Worm (Caenorhabditis elegans): ENCODE results near the gene F16F9.3.

Gene F16F9.3

DNA sequence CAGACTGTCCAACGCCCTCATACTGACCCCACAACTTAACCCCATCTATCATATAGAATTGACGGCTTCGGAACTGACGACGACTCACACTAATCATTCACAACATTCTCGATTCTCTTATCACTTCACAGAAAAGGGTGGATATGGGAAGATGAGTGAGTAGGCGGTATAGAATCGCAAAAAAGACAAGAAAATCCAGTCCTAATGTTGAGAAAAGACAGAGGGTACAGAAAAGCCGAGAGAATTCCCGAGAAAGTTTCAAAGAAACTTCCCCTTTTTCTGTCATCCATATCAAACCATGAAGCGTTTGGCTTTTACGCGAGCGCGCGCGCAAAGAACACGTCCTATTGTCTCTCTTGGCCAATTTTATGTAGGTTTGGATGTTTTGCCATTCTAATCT lies 46.8 kb downstream of the F16F9.3 start (continued):
- TF ChIP-seq duxl-1 (tag; optimal IDR thresholded peaks at IDR 0.05; ENCODE audit: poor library complexity): no peak
- no peak for TF ChIP-seq snpc-4 (tag; optimal IDR thresholded peaks at IDR 0.05)
- TF ChIP-seq nhr-11 (tag; optimal IDR thresholded peaks at IDR 0.05): no peak
- TF ChIP-seq ceh-28 (tag; optimal IDR thresholded peaks at IDR 0.05): no peak
- no peak for TF ChIP-seq saeg-2 (GFP tag; IDR thresholded peaks at IDR 0.05)
- no peak for TF ChIP-seq T26A8.4 (GFP tag; IDR thresholded peaks at IDR 0.05)

DNA sequence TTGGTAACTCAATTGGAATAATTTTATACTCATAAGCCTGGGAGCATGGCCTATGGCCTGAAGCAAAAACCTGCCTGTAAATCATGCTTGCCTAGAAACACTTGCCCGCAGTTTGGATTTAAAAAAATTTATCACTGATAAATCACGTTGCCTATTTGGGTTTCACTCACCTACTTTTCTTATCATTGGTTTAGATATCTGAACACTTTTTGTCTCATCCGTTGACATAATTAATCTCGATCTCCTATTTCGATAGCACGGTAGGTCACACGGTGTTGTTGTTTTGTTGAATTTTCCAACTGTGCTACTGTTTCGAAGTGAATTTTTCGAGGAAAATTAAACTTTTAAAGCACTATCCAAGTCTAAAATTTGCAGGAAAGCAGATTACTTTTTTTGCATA lies 49.6 kb downstream of the F16F9.3 start:
- TF ChIP-seq T26A8.4 (GFP tag; IDR thresholded peaks at IDR 0.05): no peak
- TF ChIP-seq zip-11 (GFP tag; IDR thresholded peaks at IDR 0.05): no peak
- no peak for TF ChIP-seq sdz-12 (GFP tag; optimal IDR thresholded peaks at IDR 0.05)
- TF ChIP-seq nhr-48 (tag; optimal IDR thresholded peaks at IDR 0.05): no peak
- TF ChIP-seq egl-43 (GFP tag; IDR thresholded peaks at IDR 0.05): no peak
- TF ChIP-seq tra-1 (GFP tag; IDR thresholded peaks at IDR 0.05): no peak
- no peak for TF ChIP-seq mxl-2 (GFP tag; conservative IDR thresholded peaks at IDR 0.05)
- TF ChIP-seq pha-4 (GFP tag; IDR thresholded peaks at IDR 0.05): no peak
- TF ChIP-seq pha-4 (tag; optimal IDR thresholded peaks at IDR 0.05): no peak
- TF ChIP-seq mxl-3 (GFP tag; optimal IDR thresholded peaks at IDR 0.05): no peak
- TF ChIP-seq F10B5.3 (tag; optimal IDR thresholded peaks at IDR 0.05): no peak
- TF ChIP-seq ceh-32 (tag; optimal IDR thresholded peaks at IDR 0.05; ENCODE audit: poor library complexity): no peak
- TF ChIP-seq arid-1 (GFP tag; conservative IDR thresholded peaks at IDR 0.05): no peak
- TF ChIP-seq lsy-2 (tag; optimal IDR thresholded peaks at IDR 0.05): no peak
- TF ChIP-seq mes-2 (tag; optimal IDR thresholded peaks at IDR 0.05; ENCODE audit: poor library complexity, severe bottlenecking): no peak
- no peak for TF ChIP-seq php-3 (GFP tag; IDR thresholded peaks at IDR 0.05)
- TF ChIP-seq spr-1 (tag; optimal IDR thresholded peaks at IDR 0.05): no peak
- TF ChIP-seq daf-12 (tag; optimal IDR thresholded peaks at IDR 0.05): no peak
- TF ChIP-seq nhr-41 (GFP tag; IDR thresholded peaks at IDR 0.05): no peak

DNA sequence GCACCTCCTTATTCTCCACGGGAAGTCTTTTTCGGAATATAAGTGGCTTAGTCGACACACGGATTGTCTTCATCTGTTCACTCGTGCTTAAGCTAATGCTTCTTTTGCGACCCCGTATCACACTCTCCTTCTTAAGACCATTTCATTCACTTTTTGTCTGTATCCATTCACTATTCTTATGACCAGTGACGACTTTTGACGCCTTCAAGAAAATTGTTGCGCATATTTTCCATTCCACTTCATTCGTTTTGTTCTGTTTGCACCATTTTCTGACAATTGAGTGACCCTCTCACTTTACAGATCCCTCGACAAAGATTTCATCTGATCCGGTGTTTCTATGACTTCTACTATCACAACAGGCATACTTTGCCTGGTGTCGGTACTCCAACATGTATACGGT lies 50.2 kb downstream of the F16F9.3 start, which contains the start of gene H03E18.1:
H03E18.1 (plus strand) TSS at position 301 of the 400 bp plus-strand sequence.
- no peak for TF ChIP-seq zfp-2 (tag; optimal IDR thresholded peaks at IDR 0.05)
- no peak for TF ChIP-seq attf-4 (tag; optimal IDR thresholded peaks at IDR 0.05)
- TF ChIP-seq mxl-3 (GFP tag; optimal IDR thresholded peaks at IDR 0.05): no peak
- TF ChIP-seq mep-1 (tag; optimal IDR thresholded peaks at IDR 0.05): no peak

DNA sequence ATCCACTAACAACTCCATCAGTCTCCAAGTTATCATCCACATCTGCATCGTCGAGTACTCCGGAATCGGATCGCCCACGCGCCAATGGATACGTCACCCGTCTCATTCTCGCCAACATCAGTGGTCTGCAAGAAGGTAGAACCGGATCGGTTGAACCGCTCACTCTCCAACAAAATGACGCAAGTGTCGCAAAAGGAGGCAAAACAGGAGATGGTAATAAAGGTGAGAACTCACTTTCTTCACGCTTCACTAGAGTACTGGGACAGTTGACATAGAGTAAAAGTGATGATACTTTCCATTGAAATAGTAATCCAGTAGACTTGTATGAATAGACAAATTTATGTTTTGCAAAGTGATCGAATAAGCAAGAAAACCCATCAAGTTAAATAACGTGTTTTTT lies 51.7 kb downstream of the F16F9.3 start:
- TF ChIP-seq nhr-111 (GFP tag; optimal IDR thresholded peaks at IDR 0.05): no peak
- TF ChIP-seq ama-1 (optimal IDR thresholded peaks at IDR 0.05): no peak
- TF ChIP-seq R02D3.7 (tag; optimal IDR thresholded peaks at IDR 0.05): no peak
